Fruit fly (Drosophila melanogaster) whole organism, prepupa: ENCODE data around the gene Dus1.
A peak's percentile ranks its signal among the peaks of the same experiment; 100 is the strongest.

ENCODE experiments used
- Blimp-1 ChIP-seq: fragments of 200-800 bp; sonication (Bioruptor generic); optimal IDR thresholded peaks from 3 replicates; lab custom pipeline; 2017; ENCODE audit warnings: missing biosample characterization, missing genetic modification characterization, mild to moderate bottlenecking, moderate library complexity, missing genetic modification reagents
- CG10631 ChIP-seq: fragments of 200-800 bp; sonication (Bioruptor generic); optimal IDR thresholded peaks from 2 replicates; lab custom pipeline; 2016; ENCODE audit warnings: missing biosample characterization, missing genetic modification characterization
- CG10669 ChIP-seq: fragments of 200-800 bp; sonication (Bioruptor generic); optimal IDR thresholded peaks from 3 replicates; lab custom pipeline; 2018; ENCODE audit warnings: missing biosample characterization, mild to moderate bottlenecking, missing genetic modification characterization, moderate library complexity
- CG3032 ChIP-seq: fragments of 200-800 bp; optimal IDR thresholded peaks from 2 replicates; lab custom pipeline; 2019; ENCODE audit warnings: missing biosample characterization, mild to moderate bottlenecking, missing genetic modification characterization, moderate library complexity
- CG32006 ChIP-seq: fragments of 200-800 bp; sonication (Bioruptor generic); optimal IDR thresholded peaks from 3 replicates; lab custom pipeline; 2017; ENCODE audit warnings: missing biosample characterization, mild to moderate bottlenecking, missing genetic modification characterization
- CG3919 ChIP-seq: fragments of 200-800 bp; sonication (Bioruptor generic); optimal IDR thresholded peaks from 3 replicates; lab custom pipeline; 2016; ENCODE audit warnings: missing biosample characterization, missing genetic modification characterization
- CG4318 ChIP-seq: fragments of 200-800 bp; sonication (Bioruptor generic); optimal IDR thresholded peaks from 3 replicates; lab custom pipeline; 2017; ENCODE audit warnings: missing biosample characterization, mild to moderate bottlenecking, missing genetic modification characterization
- CG6276 ChIP-seq: fragments of 200-800 bp; sonication (Bioruptor generic); optimal IDR thresholded peaks from 2 replicates; lab custom pipeline; 2017; ENCODE audit warnings: missing biosample characterization, mild to moderate bottlenecking, missing genetic modification characterization
- CG6854 ChIP-seq: fragments of 200-800 bp; sonication (Bioruptor generic); optimal IDR thresholded peaks from 2 replicates; lab custom pipeline; 2017; ENCODE audit warnings: missing biosample characterization, mild to moderate bottlenecking, missing genetic modification characterization
- CG8119 ChIP-seq: fragments of 200-800 bp; sonication (Bioruptor generic); IDR thresholded peaks from 3 replicates; pipeline ENCODE4 v1.3.6; 2022; ENCODE audit warnings: missing biosample characterization, missing genetic modification characterization
- CG8319 ChIP-seq: fragments of 200-800 bp; sonication (Bioruptor generic); optimal IDR thresholded peaks from 3 replicates; lab custom pipeline; 2016; ENCODE audit warnings: missing biosample characterization, missing genetic modification characterization
- CG8632 ChIP-seq: fragments of 200-800 bp; sonication (Bioruptor generic); optimal IDR thresholded peaks from 3 replicates; lab custom pipeline; 2016; ENCODE audit warnings: missing biosample characterization, missing genetic modification characterization
- CG9139 ChIP-seq: fragments of 200-800 bp; sonication (Bioruptor generic); optimal IDR thresholded peaks from 3 replicates; lab custom pipeline; 2017; ENCODE audit warnings: missing biosample characterization, mild to moderate bottlenecking, missing genetic modification characterization
- Eip75B ChIP-seq: fragments of 200-800 bp; sonication (Bioruptor generic); optimal IDR thresholded peaks from 3 replicates; lab custom pipeline; 2016; ENCODE audit warnings: missing biosample characterization, missing genetic modification characterization
- Ets21C ChIP-seq: fragments of 200-800 bp; sonication (Bioruptor generic); optimal IDR thresholded peaks from 3 replicates; lab custom pipeline; 2016; ENCODE audit warnings: missing biosample characterization, missing genetic modification characterization
- Gug ChIP-seq: fragments of 200-800 bp; sonication (Bioruptor generic); IDR thresholded peaks from 2 replicates; pipeline ENCODE4 v1.3.6; 2022; ENCODE audit warnings: missing biosample characterization, missing genetic modification characterization
- Hr39 ChIP-seq: fragments of 200-800 bp; sonication (Bioruptor generic); optimal IDR thresholded peaks from 2 replicates; lab custom pipeline; 2016; ENCODE audit warnings: missing biosample characterization, missing genetic modification characterization
- Hr4 ChIP-seq: fragments of 200-800 bp; sonication (Bioruptor generic); optimal IDR thresholded peaks from 3 replicates; lab custom pipeline; 2016; ENCODE audit warnings: missing biosample characterization, missing genetic modification characterization
- Lpt ChIP-seq: fragments of 200-800 bp; sonication (Bioruptor generic); optimal IDR thresholded peaks from 3 replicates; lab custom pipeline; 2016; ENCODE audit warnings: missing biosample characterization, missing genetic modification characterization
- OdsH ChIP-seq: fragments of 200-800 bp; sonication (Bioruptor generic); optimal IDR thresholded peaks from 3 replicates; lab custom pipeline; 2016; ENCODE audit warnings: missing biosample characterization, missing genetic modification characterization
- Smox ChIP-seq: fragments of 200-800 bp; sonication (Bioruptor generic); optimal IDR thresholded peaks from 3 replicates; lab custom pipeline; 2016; ENCODE audit warnings: missing biosample characterization, missing genetic modification characterization
- Sox102F ChIP-seq: fragments of 200-800 bp; sonication (Bioruptor generic); optimal IDR thresholded peaks from 2 replicates; lab custom pipeline; 2016; ENCODE audit warnings: missing biosample characterization, mild to moderate bottlenecking, missing genetic modification characterization
- achi ChIP-seq: fragments of 200-800 bp; sonication (Bioruptor generic); optimal IDR thresholded peaks from 3 replicates; lab custom pipeline; 2016; ENCODE audit warnings: missing biosample characterization, missing genetic modification characterization
- acj6 ChIP-seq: fragments of 200-800 bp; sonication (Bioruptor generic); optimal IDR thresholded peaks from 3 replicates; lab custom pipeline; 2016; ENCODE audit warnings: missing biosample characterization, missing genetic modification characterization
- cyc ChIP-seq: fragments of 200-800 bp; sonication (Bioruptor generic); optimal IDR thresholded peaks from 3 replicates; lab custom pipeline; 2016; ENCODE audit warnings: missing biosample characterization, missing genetic modification characterization
- dac ChIP-seq: fragments of 200-800 bp; sonication (Bioruptor generic); optimal IDR thresholded peaks from 2 replicates; lab custom pipeline; 2017; ENCODE audit warnings: missing biosample characterization, mild to moderate bottlenecking, missing genetic modification characterization
- dsx ChIP-seq: fragments of 200-800 bp; optimal IDR thresholded peaks from 3 replicates; lab custom pipeline; 2019; ENCODE audit warnings: missing biosample characterization, mild to moderate bottlenecking, missing genetic modification characterization, moderate library complexity; ENCODE audit not compliant: poor library complexity, severe bottlenecking
- eg ChIP-seq: fragments of 200-800 bp; sonication (Bioruptor generic); IDR thresholded peaks from 3 replicates; pipeline ENCODE4 v1.3.6; 2022; ENCODE audit warnings: missing biosample characterization, missing genetic modification characterization
- esn ChIP-seq: fragments of 200-800 bp; sonication (Bioruptor generic); optimal IDR thresholded peaks from 2 replicates; lab custom pipeline; 2016; ENCODE audit warnings: missing biosample characterization, mild to moderate bottlenecking, missing genetic modification characterization, moderate library complexity
- fd85E ChIP-seq: fragments of 200-800 bp; sonication (Bioruptor generic); optimal IDR thresholded peaks from 3 replicates; lab custom pipeline; 2016; ENCODE audit warnings: missing biosample characterization, missing genetic modification characterization
- lz ChIP-seq: fragments of 200-800 bp; sonication (Bioruptor generic); optimal IDR thresholded peaks from 3 replicates; lab custom pipeline; 2016; ENCODE audit warnings: missing biosample characterization, missing genetic modification characterization
- pdm3 ChIP-seq: fragments of 200-800 bp; sonication (Bioruptor generic); optimal IDR thresholded peaks from 3 replicates; lab custom pipeline; 2016; ENCODE audit warnings: missing biosample characterization, missing genetic modification characterization
- salr ChIP-seq, 2 experiments: fragments of 200-800 bp; sonication (Bioruptor generic); optimal IDR thresholded peaks; 3 replicates each; lab custom pipeline; 2016 to 2018; ENCODE audit warnings: missing biosample characterization in 2 of 2, missing genetic modification characterization in 2 of 2, mild to moderate bottlenecking in 1 of 2
- spab ChIP-seq: fragments of 200-800 bp; sonication (Bioruptor generic); optimal IDR thresholded peaks from 2 replicates; lab custom pipeline; 2017; ENCODE audit warnings: missing biosample characterization, mild to moderate bottlenecking, missing genetic modification characterization, missing genetic modification reagents
- ss ChIP-seq, 2 experiments: fragments of 200-800 bp; sonication (Bioruptor generic); optimal IDR thresholded peaks; 2 replicates in 1 of 2; 3 replicates in 1 of 2; lab custom pipeline; 2017 to 2018; ENCODE audit warnings: mild to moderate bottlenecking in 2 of 2, missing biosample characterization in 2 of 2, missing genetic modification characterization in 2 of 2, moderate library complexity in 1 of 2
- svp ChIP-seq: fragments of 200-800 bp; sonication (Bioruptor generic); peaks from one replicate; lab custom pipeline; 2016; ENCODE audit warnings: missing biosample characterization, missing genetic modification characterization
- topi ChIP-seq: fragments of 200-800 bp; sonication (Bioruptor generic); optimal IDR thresholded peaks from 3 replicates; lab custom pipeline; 2016; ENCODE audit warnings: missing biosample characterization, missing genetic modification characterization
- vri ChIP-seq: fragments of 200-800 bp; sonication (Bioruptor generic); optimal IDR thresholded peaks from 3 replicates; lab custom pipeline; 2016; ENCODE audit warnings: missing biosample characterization, mild to moderate bottlenecking, missing genetic modification characterization

Gene Dus1

DNA sequence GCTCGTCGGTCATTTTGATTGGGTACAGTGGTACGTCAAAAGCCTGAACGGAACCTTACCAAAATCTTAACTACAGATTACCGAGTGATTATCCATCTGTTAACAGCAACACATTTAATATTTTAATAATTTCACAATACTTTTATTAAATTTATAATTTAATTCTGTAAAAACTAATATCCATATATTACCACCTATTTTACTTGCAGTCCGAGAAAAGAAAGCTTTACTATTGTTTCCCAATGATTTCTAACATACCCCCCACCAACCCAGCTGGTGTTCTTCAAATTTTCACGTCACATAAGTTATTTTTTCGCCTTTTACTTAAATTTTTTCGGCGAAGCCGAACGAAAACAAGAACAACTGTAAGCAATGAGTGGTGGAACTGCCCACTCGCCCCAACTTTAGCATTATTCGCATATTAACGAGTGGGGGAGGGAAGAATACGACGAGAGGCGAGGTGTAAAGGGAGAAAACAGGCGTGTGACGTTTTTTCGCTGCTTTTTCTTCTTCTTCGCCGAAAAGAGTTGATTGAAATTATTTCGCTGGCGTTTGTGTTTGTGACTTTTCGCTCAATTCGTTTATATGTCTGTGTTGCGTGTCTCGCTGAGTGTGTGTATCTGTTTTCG, 23.6 kb downstream of the Dus1 start (continued):
- TF ChIP-seq topi (GFP tag; lab: Kevin White, UChicago): peak; percentile 71
- peak; percentile 65 for TF ChIP-seq CG8632
- peak; percentile 75 for TF ChIP-seq acj6 (GFP tag; lab: Kevin White, UChicago)
- peak; percentile 55 for TF ChIP-seq lz (GFP tag; lab: Kevin White, UChicago)
- peak; percentile 51 for TF ChIP-seq pdm3
- peak; percentile 65 for TF ChIP-seq CG6276 (GFP tag; lab: Kevin White, UChicago)
- no peak for TF ChIP-seq Ets21C (GFP tag; lab: Kevin White, UChicago)
- peak; percentile 67 for TF ChIP-seq Sox102F
- peak; percentile 49 for TF ChIP-seq Blimp-1 (GFP tag; lab: Kevin White, UChicago)
- TF ChIP-seq CG32006 (GFP tag; lab: Kevin White, UChicago): peak; percentile 85
- peak; percentile 54 for TF ChIP-seq cyc (GFP tag; lab: Kevin White, UChicago)
- peak; percentile 61 for TF ChIP-seq spab
- peak; percentile 5 for TF ChIP-seq Lpt (GFP tag; lab: Kevin White, UChicago)
- peak; percentile 63 for TF ChIP-seq dac (GFP tag; lab: Kevin White, UChicago)
- no peak for TF ChIP-seq Eip75B (GFP tag; lab: Kevin White, UChicago)
- peak; percentile 72 for TF ChIP-seq eg (GFP tag; lab: Robert Waterston, UW)
- peak; percentile 82 for TF ChIP-seq achi (GFP tag; lab: Kevin White, UChicago)
- TF ChIP-seq svp (GFP tag; lab: Kevin White, UChicago): peak; percentile 71
- peak; percentile 76 for TF ChIP-seq CG10631 (GFP tag; lab: Kevin White, UChicago)
- peak; percentile 55 for TF ChIP-seq CG8319 (GFP tag; lab: Kevin White, UChicago)
- peak; percentile 74 for TF ChIP-seq OdsH (GFP tag; lab: Kevin White, UChicago)
- peak; percentile 82 for TF ChIP-seq esn (GFP tag; lab: Kevin White, UChicago)
- peak; percentile 52 for TF ChIP-seq CG6854 (GFP tag; lab: Kevin White, UChicago)
- peak; percentile 56 for TF ChIP-seq CG3032 (tag; lab: Kevin White, UChicago)
- no peak for TF ChIP-seq dsx
- TF ChIP-seq CG4318 (GFP tag; lab: Kevin White, UChicago): peak; percentile 78
- TF ChIP-seq Hr39 (GFP tag; lab: Kevin White, UChicago): peak; percentile 58
- peak; percentile 66 for TF ChIP-seq Hr4 (GFP tag; lab: Kevin White, UChicago)
- peak; percentile 67 for TF ChIP-seq CG3919 (GFP tag; lab: Kevin White, UChicago)
- peak; percentile 38 for TF ChIP-seq fd85E (GFP tag; lab: Kevin White, UChicago)
- peak; percentile 68 for TF ChIP-seq CG8119 (GFP tag; lab: Robert Waterston, UW)
- TF ChIP-seq Gug (GFP tag; lab: Robert Waterston, UW): peak; percentile 39; the same call in 1 of the 2 replicates
- peak; percentile 74 for TF ChIP-seq Smox (GFP tag; lab: Kevin White, UChicago)
- peak in 1 of 2 experiments; percentile 79 for TF ChIP-seq salr (GFP tag; optimal IDR thresholded peaks at IDR 0.05; lab: Kevin White, UChicago)

- TF ChIP-seq vri (GFP tag; lab: Kevin White, UChicago) (no peak), spab (no peak), CG32006 (GFP tag; lab: Kevin White, UChicago) (no peak), dac (GFP tag; lab: Kevin White, UChicago) (no peak), CG9139 (no peak), CG10669 (GFP tag; lab: Kevin White, UChicago) (no peak), ss (GFP tag; optimal IDR thresholded peaks at IDR 0.05; lab: Kevin White, UChicago) (peak in 1 of 2 experiments; percentile 43), acj6 (GFP tag; lab: Kevin White, UChicago) (no peak)
These were observed 24.1 kb downstream of the Dus1 start for dm6 chr2L:247432-247831.
